Fruit fly (Drosophila melanogaster): ENCODE results near the gene Pi4KIIIalpha.
A peak's percentile ranks its signal among the peaks of the same experiment; 100 is the strongest.

Pi4KIIIalpha gene

dm6 chrX:2659430-2660075 is 34.9 kb downstream of the Pi4KIIIalpha start (continued):
- TF ChIP-seq H2.0 (GFP tag; IDR thresholded peaks at IDR 0.05) (no peak), CG12299 (tag; optimal IDR thresholded peaks at IDR 0.05) (no peak), Max (GFP tag; optimal IDR thresholded peaks at IDR 0.05) (no peak), zf30C (GFP tag; optimal IDR thresholded peaks at IDR 0.05) (peak; percentile 61), pnt (GFP tag; optimal IDR thresholded peaks at IDR 0.05) (no peak), row (GFP tag; IDR thresholded peaks at IDR 0.05) (0 out of 3 replicates have a peak, but pooled peaks have one; percentile 19), CG2202 (tag; optimal IDR thresholded peaks at IDR 0.05) (no peak), lola (GFP tag; optimal IDR thresholded peaks at IDR 0.05) (no peak), CG11504 (tag; optimal IDR thresholded peaks at IDR 0.05) (no peak), gsb (GFP tag; IDR thresholded peaks at IDR 0.05) (no peak), bsh (GFP tag; optimal IDR thresholded peaks at IDR 0.05) (peak in 1 of 2 experiments; percentile 8), nmo (GFP tag; optimal IDR thresholded peaks at IDR 0.05) (peak; percentile 16), C15 (GFP tag; IDR thresholded peaks at IDR 0.05) (no peak), peb (GFP tag; IDR thresholded peaks at IDR 0.05) (no peak), caup (GFP tag; optimal IDR thresholded peaks at IDR 0.05; ENCODE audit: severe bottlenecking) (no peak), schlank (tag; optimal IDR thresholded peaks at IDR 0.05) (no peak), gem (tag; optimal IDR thresholded peaks at IDR 0.05) (peak; percentile 2), gsb-n (tag; optimal IDR thresholded peaks at IDR 0.05) (no peak), CG4424 (GFP tag; optimal IDR thresholded peaks at IDR 0.05) (no peak), knrl (GFP tag; IDR thresholded peaks at IDR 0.05; ENCODE audit: partially characterized antibody) (no peak), h (optimal IDR thresholded peaks at IDR 0.05) (peak; percentile 68), phol (tag; optimal IDR thresholded peaks at IDR 0.05) (peak; percentile 16), CG15073 (GFP tag; optimal IDR thresholded peaks at IDR 0.05) (no peak), D19A (tag; optimal IDR thresholded peaks at IDR 0.05) (peak; percentile 27), CG9215 (GFP tag; IDR thresholded peaks at IDR 0.05) (no peak), BtbVII (GFP tag; optimal IDR thresholded peaks at IDR 0.05) (no peak), HLH4C (GFP tag; IDR thresholded peaks at IDR 0.05; ENCODE audit: partially characterized antibody) (no peak), Adf1 (GFP tag; IDR thresholded peaks at IDR 0.05) (no peak), CG11247 (GFP tag; IDR thresholded peaks at IDR 0.05) (0 out of 2 replicates have a peak, but pooled peaks have one; percentile 18), HLHmδ (GFP tag; optimal IDR thresholded peaks at IDR 0.05) (peak; percentile 49), CG31365 (tag; optimal IDR thresholded peaks at IDR 0.05) (no peak), Drgx (GFP tag; IDR thresholded peaks at IDR 0.05) (peak; percentile 58), pita (GFP tag; optimal IDR thresholded peaks at IDR 0.05) (no peak), TFAM (GFP tag; optimal IDR thresholded peaks at IDR 0.05) (no peak), onecut (GFP tag; IDR thresholded peaks at IDR 0.05) (peak; percentile 37), CG12219 (GFP tag; optimal IDR thresholded peaks at IDR 0.05) (no peak), CG13296 (GFP tag; optimal IDR thresholded peaks at IDR 0.05) (no peak), CTCF (GFP tag; optimal IDR thresholded peaks at IDR 0.05) (peak; percentile 88), kni (GFP tag; optimal IDR thresholded peaks at IDR 0.05) (no peak), CG10274 (GFP tag; optimal IDR thresholded peaks at IDR 0.05) (no peak), CG2678 (tag; optimal IDR thresholded peaks at IDR 0.05) (no peak), CG6254 (GFP tag; optimal IDR thresholded peaks at IDR 0.05) (peak; percentile 54), ci (GFP tag; IDR thresholded peaks at IDR 0.05) (peak; percentile 61; the same call in 2 of the 3 replicates), repo (GFP tag; optimal IDR thresholded peaks at IDR 0.05) (no peak), CG7372 (GFP tag; IDR thresholded peaks at IDR 0.05) (no peak), Bgb (GFP tag; IDR thresholded peaks at IDR 0.05; ENCODE audit: partially characterized antibody) (no peak), zfh1 (GFP tag; IDR thresholded peaks at IDR 0.05) (0 out of 3 replicates have a peak, but pooled peaks have one; percentile 3), CG2889 (GFP tag; IDR thresholded peaks at IDR 0.05) (no peak), fd3F (GFP tag; optimal IDR thresholded peaks at IDR 0.05) (no peak), Optix (GFP tag; IDR thresholded peaks at IDR 0.05) (no peak)
